Worm (Caenorhabditis elegans) whole organism, L2 larva: ENCODE results near the gene rps-13.

Experiments
- C34F6.9 ChIP-seq: fragments of 150-350 bp; optimal IDR thresholded peaks from 2 replicates; lab custom pipeline; 2014; ENCODE audit warnings: missing biosample characterization, missing genetic modification characterization
- F13H6.1 ChIP-seq: sonication (generic microtip); optimal IDR thresholded peaks from 2 replicates; lab custom pipeline; 2016; ENCODE audit warnings: missing genetic modification characterization, missing compliant biosample characterization
- R02D3.7 ChIP-seq: fragments of 150-350 bp; optimal IDR thresholded peaks from 2 replicates; lab custom pipeline; 2014; ENCODE audit warnings: missing biosample characterization, missing genetic modification characterization
- ZK546.5 ChIP-seq: sonication (generic microtip); optimal IDR thresholded peaks from 2 replicates; lab custom pipeline; 2017; ENCODE audit warnings: missing biosample characterization, missing genetic modification characterization
- alr-1 ChIP-seq: fragments of 150-350 bp; optimal IDR thresholded peaks from 2 replicates; lab custom pipeline; 2014; ENCODE audit warnings: missing biosample characterization, missing genetic modification characterization
- aly-2 ChIP-seq: fragments of 150-350 bp; optimal IDR thresholded peaks from 2 replicates; lab custom pipeline; 2014; ENCODE audit warnings: missing biosample characterization, missing genetic modification characterization
- ama-1 ChIP-seq: fragments of 150-350 bp; optimal IDR thresholded peaks from 2 replicates; lab custom pipeline; 2018; ENCODE audit warnings: inconsistent platforms
- blmp-1 ChIP-seq: sonication (generic microtip); optimal IDR thresholded peaks from 2 replicates; lab custom pipeline; 2017; ENCODE audit warnings: missing genetic modification characterization, mild to moderate bottlenecking, missing compliant biosample characterization, antibody characterized with exemption, moderate library complexity; ENCODE audit not compliant: insufficient read depth
- ceh-16 ChIP-seq: fragments of 150-350 bp; optimal IDR thresholded peaks from 2 replicates; lab custom pipeline; 2014; ENCODE audit warnings: missing biosample characterization, missing genetic modification characterization
- dmd-4 ChIP-seq: sonication (generic microtip); optimal IDR thresholded peaks from 2 replicates; lab custom pipeline; 2017; ENCODE audit warnings: missing biosample characterization, missing genetic modification characterization
- egl-27 ChIP-seq: sonication (generic microtip); optimal IDR thresholded peaks from 3 replicates; lab custom pipeline; 2017; ENCODE audit warnings: missing biosample characterization, missing genetic modification reagents, missing genetic modification characterization
- elt-1 ChIP-seq: fragments of 150-350 bp; optimal IDR thresholded peaks from 2 replicates; lab custom pipeline; 2014; ENCODE audit warnings: missing biosample characterization, missing genetic modification characterization
- fos-1 ChIP-seq: fragments of 150-350 bp; optimal IDR thresholded peaks from 2 replicates; lab custom pipeline; 2014; ENCODE audit warnings: missing biosample characterization, missing genetic modification characterization
- gmeb-1 ChIP-seq: fragments of 150-350 bp; optimal IDR thresholded peaks from 2 replicates; lab custom pipeline; 2014; ENCODE audit warnings: missing biosample characterization, missing genetic modification characterization
- lin-11 ChIP-seq: fragments of 150-350 bp; sonication (generic microtip); optimal IDR thresholded peaks from 2 replicates; lab custom pipeline; 2014; ENCODE audit warnings: missing biosample characterization, missing genetic modification characterization, inconsistent platforms, mixed read lengths
- lin-39 ChIP-seq: fragments of 150-350 bp; optimal IDR thresholded peaks from 2 replicates; lab custom pipeline; 2014; ENCODE audit warnings: missing biosample characterization, missing genetic modification reagents, missing genetic modification characterization
- lsy-2 ChIP-seq, 2 experiments: fragments of 150-350 bp in 1 of 2; sonication (generic microtip) in 1 of 2; optimal IDR thresholded peaks; 2 replicates each; lab custom pipeline; 2014 to 2017; ENCODE audit warnings: missing biosample characterization in 2 of 2, missing genetic modification characterization in 2 of 2
- mab-5 ChIP-seq: fragments of 150-350 bp; optimal IDR thresholded peaks from 2 replicates; lab custom pipeline; 2014; ENCODE audit warnings: missing biosample characterization, missing genetic modification characterization
- mbf-1 ChIP-seq: sonication (generic microtip); optimal IDR thresholded peaks from 2 replicates; lab custom pipeline; 2017; ENCODE audit warnings: missing biosample characterization, missing genetic modification characterization
- nhr-10 ChIP-seq: sonication (generic microtip); optimal IDR thresholded peaks from 2 replicates; lab custom pipeline; 2017; ENCODE audit warnings: missing biosample characterization, missing genetic modification characterization
- nhr-25 ChIP-seq: fragments of 150-350 bp; sonication (generic microtip); optimal IDR thresholded peaks from 3 replicates; lab custom pipeline; 2014; ENCODE audit warnings: missing biosample characterization, missing genetic modification characterization
- nhr-6 ChIP-seq: fragments of 150-350 bp; optimal IDR thresholded peaks from 2 replicates; lab custom pipeline; 2014; ENCODE audit warnings: missing biosample characterization, missing genetic modification characterization
- peb-1 ChIP-seq: fragments of 150-350 bp; optimal IDR thresholded peaks from 2 replicates; lab custom pipeline; 2014; ENCODE audit warnings: missing biosample characterization, missing genetic modification characterization
- sem-4 ChIP-seq: fragments of 150-350 bp; optimal IDR thresholded peaks from 2 replicates; lab custom pipeline; 2014; ENCODE audit warnings: missing biosample characterization, missing genetic modification reagents, missing genetic modification characterization
- skn-1 ChIP-seq: sonication (generic microtip); optimal IDR thresholded peaks from 2 replicates; lab custom pipeline; 2017; ENCODE audit warnings: missing biosample characterization, missing genetic modification characterization
- sma-3 ChIP-seq: sonication (generic microtip); optimal IDR thresholded peaks from 2 replicates; lab custom pipeline; 2016; ENCODE audit warnings: missing genetic modification reagents, missing genetic modification characterization, missing compliant biosample characterization
- sma-9 ChIP-seq, 2 experiments: fragments of 150-350 bp in 1 of 2; sonication (generic microtip) in 1 of 2; optimal IDR thresholded peaks; 2 replicates each; lab custom pipeline; 2014 to 2016; ENCODE audit warnings: missing genetic modification characterization in 2 of 2, mild to moderate bottlenecking in 1 of 2, missing biosample characterization in 1 of 2, missing compliant biosample characterization in 1 of 2, missing genetic modification reagents in 1 of 2, moderate library complexity in 1 of 2
- snpc-4 ChIP-seq: fragments of 150-350 bp; optimal IDR thresholded peaks from 2 replicates; lab custom pipeline; 2014; ENCODE audit warnings: missing biosample characterization, missing genetic modification characterization
- unc-39 ChIP-seq: fragments of 150-350 bp; optimal IDR thresholded peaks from 2 replicates; lab custom pipeline; 2014; ENCODE audit warnings: missing biosample characterization, missing genetic modification characterization
- unc-55 ChIP-seq: fragments of 150-350 bp; sonication (generic microtip); optimal IDR thresholded peaks from 3 replicates; lab custom pipeline; 2014; ENCODE audit warnings: missing biosample characterization, missing genetic modification reagents, missing genetic modification characterization
- zag-1 ChIP-seq: fragments of 150-350 bp; optimal IDR thresholded peaks from 2 replicates; lab custom pipeline; 2014; ENCODE audit warnings: missing biosample characterization, missing genetic modification characterization
- ztf-1 ChIP-seq: fragments of 200-800 bp; sonication (Bioruptor generic); conservative IDR thresholded peaks from 2 replicates; pipeline ENCODE4 v1.3.6; 2022; ENCODE audit warnings: missing genetic modification characterization, missing compliant biosample characterization
- ztf-4 ChIP-seq: fragments of 150-350 bp; optimal IDR thresholded peaks from 2 replicates; lab custom pipeline; 2014; ENCODE audit warnings: missing biosample characterization, missing genetic modification characterization

Gene rps-13

ce11 chrIII:6381584-6382391 is 7.0 kb upstream of the rps-13 start, which contains the start of gene znf-622:
Gene znf-622 (plus strand): TSS chrIII:6381634.
- no peak for TF ChIP-seq C34F6.9 (tag; lab: Kevin White, UChicago)
- no peak for TF ChIP-seq lsy-2 (tag; optimal IDR thresholded peaks at IDR 0.05; lab: Kevin White, UChicago)
- no peak for TF ChIP-seq snpc-4

- TF ChIP-seq lin-11 (tag; lab: Kevin White, UChicago) (no peak), mab-5 (tag; lab: Kevin White, UChicago) (no peak), sem-4 (no peak), egl-27 (tag; lab: Kevin White, UChicago) (no peak), F13H6.1 (tag; lab: Kevin White, UChicago) (no peak), ztf-1 (GFP tag; lab: Robert Waterston, UW) (no peak), nhr-10 (tag; lab: Kevin White, UChicago) (no peak), blmp-1 (tag; lab: Kevin White, UChicago) (no peak), lsy-2 (tag; optimal IDR thresholded peaks at IDR 0.05; lab: Kevin White, UChicago) (no peak), elt-1 (no peak), ceh-16 (tag; lab: Kevin White, UChicago) (no peak), fos-1 (no peak), ztf-4 (tag; lab: Kevin White, UChicago) (no peak), sma-9 (GFP tag; optimal IDR thresholded peaks at IDR 0.05; lab: Kevin White, UChicago) (no peak), sma-9 (tag; optimal IDR thresholded peaks at IDR 0.05; lab: Kevin White, UChicago) (no peak), nhr-25 (no peak), C34F6.9 (tag; lab: Kevin White, UChicago) (no peak), snpc-4 (no peak), unc-55 (GFP tag; lab: Kevin White, UChicago) (no peak)
These were observed 5.7 kb upstream of the rps-13 start, which contains the start of gene C16A3.5 for ce11 chrIII:6380472-6380871. Gene C16A3.5 (plus strand): TSS chrIII:6380772.

ce11 chrIII:6379129-6379528 is 4.3 kb upstream of the rps-13 start, which contains the start of gene C16A3.6:
Gene C16A3.6 (plus strand): TSS chrIII:6379212.
- TF ChIP-seq gmeb-1 (tag; lab: Kevin White, UChicago) (peak; percentile 18), nhr-6 (tag; lab: Kevin White, UChicago) (no peak), mbf-1 (tag; lab: Kevin White, UChicago) (no peak), lin-39 (tag; lab: Kevin White, UChicago) (no peak), unc-55 (GFP tag; lab: Kevin White, UChicago) (peak; percentile 12), ZK546.5 (tag; lab: Kevin White, UChicago) (no peak), dmd-4 (no peak), nhr-10 (tag; lab: Kevin White, UChicago) (no peak), lsy-2 (tag; optimal IDR thresholded peaks at IDR 0.05; lab: Kevin White, UChicago) (peak; percentile 9 to 69), blmp-1 (tag; lab: Kevin White, UChicago) (no peak), ceh-16 (tag; lab: Kevin White, UChicago) (no peak), F13H6.1 (tag; lab: Kevin White, UChicago) (peak; percentile 25), zag-1 (tag; lab: Kevin White, UChicago) (no peak), aly-2 (tag; lab: Kevin White, UChicago) (no peak)

- no peak for TF ChIP-seq skn-1 (tag; lab: Kevin White, UChicago)
- no peak for TF ChIP-seq alr-1 (tag; lab: Kevin White, UChicago)
- TF ChIP-seq sem-4 = no peak
- TF ChIP-seq R02D3.7 (tag; lab: Kevin White, UChicago) = no peak
- TF ChIP-seq mbf-1 (tag; lab: Kevin White, UChicago) = no peak
- no peak for TF ChIP-seq peb-1 (tag; lab: Kevin White, UChicago)
- no peak for TF ChIP-seq ama-1 (lab: Kevin White, UChicago)
- no peak for TF ChIP-seq snpc-4
- no peak for TF ChIP-seq nhr-25
- TF ChIP-seq aly-2 (tag; lab: Kevin White, UChicago) = no peak
- no peak for TF ChIP-seq sma-3 (GFP tag; lab: Kevin White, UChicago)
- no peak for TF ChIP-seq C34F6.9 (tag; lab: Kevin White, UChicago)
- no peak for TF ChIP-seq sma-9 (GFP tag; optimal IDR thresholded peaks at IDR 0.05; lab: Kevin White, UChicago)
- TF ChIP-seq sma-9 (tag; optimal IDR thresholded peaks at IDR 0.05; lab: Kevin White, UChicago) = no peak
- TF ChIP-seq unc-55 (GFP tag; lab: Kevin White, UChicago) = no peak
- no peak for TF ChIP-seq lin-39 (tag; lab: Kevin White, UChicago)
- no peak for TF ChIP-seq ztf-1 (GFP tag; lab: Robert Waterston, UW)
- no peak for TF ChIP-seq ZK546.5 (tag; lab: Kevin White, UChicago)
- TF ChIP-seq unc-39 (tag; lab: Kevin White, UChicago) = no peak
These were observed 835 bp downstream of the rps-13 start for ce11 chrIII:6373850-6374474.
